Worm (Caenorhabditis elegans): ENCODE measurements around the gene gpcp-2.

DNA sequence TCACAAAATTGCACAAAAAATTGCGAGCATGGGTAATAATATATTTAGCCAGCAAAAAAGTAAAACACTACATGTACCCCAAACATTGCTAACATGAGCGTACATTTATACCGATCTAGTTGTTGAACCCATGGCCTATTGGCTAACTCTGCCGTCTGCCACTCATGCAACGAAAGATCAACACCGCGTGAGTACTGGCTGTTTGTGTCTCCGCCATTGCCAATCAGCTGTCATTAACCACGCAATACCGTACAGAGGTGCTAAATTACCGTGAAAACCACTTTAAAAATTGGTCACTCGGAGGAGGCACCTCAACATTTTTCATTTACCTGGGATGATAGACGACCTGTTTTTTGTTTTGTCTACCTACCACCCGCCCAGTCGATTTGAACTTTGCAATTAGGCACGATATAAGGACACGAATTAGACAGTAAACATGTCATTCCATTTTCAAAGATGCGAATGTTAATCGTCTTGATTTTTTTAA is 2.2 kb upstream of the gpcp-2 start, which contains the start of gene K02C4.2:
- TF ChIP-seq lsl-1 (GFP tag; optimal IDR thresholded peaks at IDR 0.05) (peak; percentile 68), ceh-58 (GFP tag; IDR thresholded peaks at IDR 0.05) (no peak), rcor-1 (GFP tag; IDR thresholded peaks at IDR 0.05) (peak; percentile 77), snpc-3.4 (tag; optimal IDR thresholded peaks at IDR 0.05) (peak; percentile 82), ztf-6 (GFP tag; IDR thresholded peaks at IDR 0.05) (no peak), efl-1 (GFP tag; optimal IDR thresholded peaks at IDR 0.05) (no peak), lag-1 (GFP tag; IDR thresholded peaks at IDR 0.05) (0 out of 2 replicates have a peak, but pooled peaks have one; percentile 55)
